Worm (Caenorhabditis elegans): ENCODE measurements around the gene str-178.

- no peak for TF ChIP-seq T23F11.4 (GFP tag; optimal IDR thresholded peaks at IDR 0.05)
- TF ChIP-seq pha-4 (tag; optimal IDR thresholded peaks at IDR 0.05), result no peak
- TF ChIP-seq nhr-11 (tag; optimal IDR thresholded peaks at IDR 0.05), result no peak
- TF ChIP-seq tbx-2 (tag; optimal IDR thresholded peaks at IDR 0.05), result no peak
Measured at ce11 chrV:12751495-12752050, 35.2 kb upstream of the str-178 start, which contains the start of gene C15C8.6.
